Fruit fly (Drosophila melanogaster) whole organism, wandering third instar larva: ENCODE results near the gene CG34056.

Experiments used
- Abd-B ChIP-seq: fragments of >200 bp; optimal IDR thresholded peaks from 2 replicates; lab custom pipeline; 2017; ENCODE audit warnings: missing biosample characterization, missing genetic modification characterization
- CrebA ChIP-seq: fragments of 200-800 bp; sonication (Bioruptor generic); optimal IDR thresholded peaks from 2 replicates; lab custom pipeline; 2016; ENCODE audit warnings: missing biosample characterization, mild to moderate bottlenecking, missing genetic modification characterization, borderline replicate concordance
- Dfd ChIP-seq: fragments of >200 bp; optimal IDR thresholded peaks from 2 replicates; lab custom pipeline; 2017; ENCODE audit warnings: missing biosample characterization, missing genetic modification characterization
- GATAd ChIP-seq: sonication (Bioruptor generic); optimal IDR thresholded peaks from 2 replicates; lab custom pipeline; 2016; ENCODE audit warnings: missing biosample characterization, missing genetic modification characterization
- N ChIP-seq: fragments of >200 bp; optimal IDR thresholded peaks from 2 replicates; lab custom pipeline; 2018; ENCODE audit warnings: missing biosample characterization, missing external identifiers, missing genetic modification characterization
- Rel ChIP-seq, 2 experiments: fragments of 200-800 bp; sonication (Bioruptor generic) in 1 of 2; optimal IDR thresholded peaks; 2 replicates in 1 of 2; 3 replicates in 1 of 2; lab custom pipeline; 2016 to 2019; ENCODE audit warnings: mild to moderate bottlenecking in 2 of 2, missing biosample characterization in 2 of 2, missing genetic modification characterization in 2 of 2, moderate library complexity in 1 of 2
- Sp1 ChIP-seq: fragments of 200-800 bp; sonication (Bioruptor generic); optimal IDR thresholded peaks from 3 replicates; lab custom pipeline; 2019; ENCODE audit warnings: missing biosample characterization, mild to moderate bottlenecking, missing genetic modification characterization, moderate library complexity
- br ChIP-seq: fragments of 200-800 bp; sonication (Bioruptor generic); optimal IDR thresholded peaks from 2 replicates; lab custom pipeline; 2016; ENCODE audit warnings: missing biosample characterization, missing genetic modification characterization
- ey ChIP-seq: fragments of 200-800 bp; sonication (Bioruptor generic); optimal IDR thresholded peaks from 2 replicates; lab custom pipeline; 2016; ENCODE audit warnings: missing biosample characterization, missing genetic modification characterization
- h ChIP-seq: fragments of 200-800 bp; sonication (Bioruptor generic); optimal IDR thresholded peaks from 3 replicates; lab custom pipeline; 2016; ENCODE audit warnings: missing biosample characterization, mild to moderate bottlenecking, missing genetic modification characterization
- psq ChIP-seq: fragments of 200-800 bp; sonication (Bioruptor generic); optimal IDR thresholded peaks from 3 replicates; lab custom pipeline; 2017; ENCODE audit warnings: missing biosample characterization, mild to moderate bottlenecking, missing genetic modification characterization, moderate library complexity
- sage ChIP-seq: fragments of 200-800 bp; sonication (Bioruptor generic); optimal IDR thresholded peaks from 2 replicates; lab custom pipeline; 2016; ENCODE audit warnings: missing biosample characterization, mild to moderate bottlenecking, missing genetic modification characterization
- usp ChIP-seq: fragments of >200 bp; optimal IDR thresholded peaks from 2 replicates; lab custom pipeline; 2017; ENCODE audit warnings: missing biosample characterization, missing genetic modification characterization

DNA sequence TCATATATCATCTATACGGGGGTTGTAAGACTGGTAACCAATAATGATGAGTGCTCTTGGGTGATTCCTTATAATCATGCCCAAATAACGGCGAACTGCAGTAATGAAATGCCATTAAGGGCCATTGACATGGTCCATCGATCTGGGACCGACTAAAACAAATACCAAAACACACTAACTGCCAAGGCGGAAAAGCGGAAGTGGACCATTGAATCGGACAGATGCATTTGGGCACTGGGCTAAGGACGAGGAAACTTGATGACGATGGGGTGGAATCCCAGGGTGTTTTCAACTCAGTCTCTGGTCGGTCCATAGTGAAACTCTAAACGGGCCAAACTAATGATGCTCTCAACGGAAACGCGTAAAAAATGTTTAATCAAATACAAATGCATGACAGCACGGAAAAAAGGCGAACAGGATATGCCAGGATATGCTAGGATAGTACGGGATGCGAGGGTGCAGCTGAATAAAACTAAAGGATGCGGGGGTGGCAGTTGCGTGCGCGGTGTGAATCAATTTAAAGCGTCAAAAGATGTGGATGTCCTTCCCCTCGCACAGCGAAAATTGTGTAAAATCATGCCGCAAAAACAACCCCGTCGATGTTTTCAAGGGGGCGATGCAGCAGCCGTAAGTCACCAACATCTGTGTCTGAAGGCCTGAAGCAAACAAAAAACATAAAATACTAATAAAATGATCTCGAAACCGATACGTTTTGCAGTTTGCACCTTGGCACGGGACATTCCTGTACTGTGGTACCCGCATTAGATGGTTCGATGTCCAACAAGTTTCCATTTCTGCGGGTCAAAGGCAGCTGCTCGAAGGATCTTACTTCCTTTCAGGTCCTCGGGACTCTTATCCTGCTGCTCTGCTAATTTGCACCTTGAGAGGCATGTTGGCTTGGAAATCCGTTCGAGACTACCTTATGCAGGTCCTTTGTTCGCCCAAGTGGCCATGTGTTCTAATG, 16.9 kb downstream of the CG34056 start:
- TF ChIP-seq Abd-B = no peak
- TF ChIP-seq Dfd (GFP tag; lab: Kevin White, UChicago) = no peak
- TF ChIP-seq ey (GFP tag; lab: Kevin White, UChicago) = no peak
- no peak for TF ChIP-seq Rel (GFP tag; optimal IDR thresholded peaks at IDR 0.05; lab: Kevin White, UChicago)
- TF ChIP-seq Rel (tag; optimal IDR thresholded peaks at IDR 0.05; lab: Kevin White, UChicago) = no peak
- no peak for TF ChIP-seq GATAd (GFP tag; lab: Kevin White, UChicago)
- no peak for TF ChIP-seq Sp1
- no peak for TF ChIP-seq CrebA (GFP tag; lab: Kevin White, UChicago)
- TF ChIP-seq br (GFP tag; lab: Kevin White, UChicago) = no peak
- no peak for TF ChIP-seq usp (GFP tag; lab: Kevin White, UChicago)
- TF ChIP-seq psq = no peak
- no peak for TF ChIP-seq sage (GFP tag; lab: Kevin White, UChicago)
- TF ChIP-seq N (GFP tag; lab: Kevin White, UChicago) = no peak
- TF ChIP-seq h (GFP tag; lab: Kevin White, UChicago) = no peak
